Worm (Caenorhabditis elegans) whole organism, L4/young adult: ENCODE measurements around the gene C14C10.10.

Experiments used
- W03F9.2 ChIP-seq: fragments of 150-350 bp; optimal IDR thresholded peaks from 2 replicates; lab custom pipeline; 2014; ENCODE audit warnings: missing biosample characterization, missing genetic modification characterization
- dao-5 ChIP-seq: sonication (generic microtip); optimal IDR thresholded peaks from 2 replicates; lab custom pipeline; 2016; ENCODE audit warnings: missing genotype, missing genetic modification characterization, moderate library complexity, missing compliant biosample characterization
- him-1 ChIP-seq: sonication (generic microtip); optimal IDR thresholded peaks from 2 replicates; lab custom pipeline; 2016; ENCODE audit warnings: missing genotype, missing genetic modification reagents, missing genetic modification characterization, missing compliant biosample characterization

C14C10.10 gene

DNA sequence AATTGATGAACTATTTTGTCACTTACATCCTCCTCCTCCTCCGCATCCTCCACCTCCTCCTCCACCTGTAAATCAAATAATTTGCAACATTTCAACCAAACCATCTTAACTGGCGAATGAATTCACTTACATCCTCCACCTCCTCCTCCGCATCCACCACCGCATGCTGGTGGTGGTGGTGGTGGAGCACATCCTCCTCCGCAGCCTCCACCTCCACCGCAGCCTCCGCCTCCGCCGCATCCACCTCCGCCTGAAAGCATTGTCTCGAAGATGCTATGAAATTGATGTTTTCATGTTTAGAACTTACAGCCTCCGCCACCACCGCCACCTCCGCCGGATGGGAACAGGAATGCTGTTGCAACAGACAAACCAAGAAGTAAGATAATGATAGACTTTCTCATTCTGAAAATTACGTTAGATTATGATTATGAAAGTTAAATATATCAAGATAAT, 22.4 kb downstream of the C14C10.10 start, which contains the start of gene grl-23:
Gene grl-23 (minus strand): TSS at position 403 of the 453 bp plus-strand sequence.
- TF ChIP-seq W03F9.2 (tag; lab: Kevin White, UChicago) (no peak), dao-5 (tag; lab: Kevin White, UChicago) (no peak), him-1 (no peak)

DNA sequence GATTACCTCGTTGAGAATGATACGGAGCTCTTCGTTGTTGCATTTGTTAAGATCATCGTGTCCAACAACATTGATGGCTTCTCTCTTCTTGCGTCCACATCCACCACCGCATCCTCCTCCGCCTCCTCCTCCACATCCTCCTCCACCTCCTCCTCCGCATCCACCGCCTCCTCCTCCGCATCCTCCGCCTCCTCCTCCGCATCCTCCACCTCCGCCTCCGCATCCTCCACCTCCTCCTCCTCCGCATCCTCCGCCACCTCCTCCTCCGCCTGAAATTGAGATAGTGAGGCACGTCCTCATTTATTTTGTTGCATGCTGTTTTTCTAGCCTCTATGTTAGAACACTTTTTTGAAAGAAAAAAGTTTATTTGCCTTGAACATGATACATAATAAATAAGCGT, 23.1 kb downstream of the C14C10.10 start:
- TF ChIP-seq him-1, result no peak
- no peak for TF ChIP-seq dao-5 (tag; lab: Kevin White, UChicago)
- TF ChIP-seq W03F9.2 (tag; lab: Kevin White, UChicago), result no peak

DNA sequence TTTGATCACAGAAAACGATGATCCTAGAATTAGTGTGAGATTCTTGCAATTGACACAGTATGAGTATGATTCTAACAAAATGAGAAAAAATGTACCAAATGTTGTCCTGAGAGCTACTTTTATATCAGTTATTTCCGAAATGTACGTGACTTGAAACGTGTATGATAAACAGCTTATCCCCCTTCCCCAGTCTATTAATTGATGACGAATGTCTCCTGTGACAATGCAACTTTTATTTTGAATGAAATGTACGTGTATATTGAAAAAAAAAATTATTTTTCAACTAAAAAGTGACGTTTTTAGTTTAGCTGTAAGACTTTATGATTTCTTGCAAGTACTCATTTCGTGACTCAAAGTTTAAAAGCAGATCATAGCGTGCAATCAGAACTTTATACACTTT, 28.7 kb downstream of the C14C10.10 start:
- TF ChIP-seq dao-5 (tag; lab: Kevin White, UChicago) (no peak), him-1 (no peak), W03F9.2 (tag; lab: Kevin White, UChicago) (no peak)

DNA sequence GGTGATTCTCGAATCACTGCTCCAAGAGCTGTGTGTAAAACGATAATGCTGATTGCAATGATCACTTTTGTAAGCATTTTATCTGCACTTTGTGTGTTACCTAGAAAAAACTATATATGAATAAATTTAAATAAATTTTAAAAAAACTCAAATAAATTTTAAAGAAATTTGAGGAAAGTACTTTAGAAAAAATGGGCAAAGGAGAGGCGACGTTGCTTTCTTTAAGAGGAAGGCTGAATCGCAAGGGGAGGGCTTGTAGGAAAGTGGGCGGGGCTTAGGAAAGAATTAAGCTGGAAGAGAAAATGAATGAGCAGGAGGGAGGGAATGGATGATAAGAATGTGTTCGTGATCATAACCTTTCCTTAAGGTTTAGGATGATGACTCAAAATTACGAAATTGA, 31.1 kb downstream of the C14C10.10 start, which contains the start of gene E02A10.4:
Gene E02A10.4 (minus strand): TSS at position 101 of the 400 bp plus-strand sequence.
- no peak for TF ChIP-seq him-1

DNA sequence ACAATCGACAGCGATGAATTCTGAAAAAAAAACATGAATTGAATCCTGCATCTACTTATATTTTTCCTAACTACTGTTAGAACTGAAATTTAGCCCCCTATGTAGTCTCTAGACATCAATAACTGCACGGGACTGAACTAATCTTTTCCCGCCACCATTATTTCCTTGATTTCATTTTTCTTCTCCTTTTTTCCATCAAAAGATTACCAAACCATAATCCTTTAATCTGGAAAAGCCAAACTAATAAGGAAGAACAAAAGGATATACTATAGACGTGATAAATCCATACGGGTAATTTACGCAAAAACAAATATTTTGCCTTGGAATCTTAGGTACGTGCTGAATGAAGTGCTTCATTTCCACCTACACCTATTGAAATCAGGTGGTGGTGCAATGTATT, 31.6 kb downstream of the C14C10.10 start:
- TF ChIP-seq W03F9.2 (tag; lab: Kevin White, UChicago) (no peak), him-1 (no peak), dao-5 (tag; lab: Kevin White, UChicago) (no peak)

DNA sequence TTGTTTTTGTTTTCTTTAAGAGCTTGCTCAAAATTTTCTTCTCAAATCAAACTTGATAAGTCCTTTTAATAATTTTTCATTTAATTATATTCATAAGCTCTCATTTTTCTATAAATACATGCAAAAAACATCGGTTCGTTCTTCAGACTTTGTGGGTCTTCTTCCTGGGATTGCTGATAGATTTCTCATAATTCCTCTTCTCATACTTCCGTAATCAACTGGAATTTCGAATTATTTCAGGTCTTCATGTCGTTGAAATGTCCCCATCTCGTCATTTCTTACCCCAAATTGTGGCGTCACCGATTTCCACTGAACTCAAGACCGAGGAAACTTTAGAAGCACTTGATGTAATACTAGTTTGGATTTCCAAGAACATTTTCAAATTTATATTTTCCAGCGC, 34.0 kb downstream of the C14C10.10 start:
- TF ChIP-seq W03F9.2 (tag; lab: Kevin White, UChicago) (no peak), dao-5 (tag; lab: Kevin White, UChicago) (no peak), him-1 (no peak)

DNA sequence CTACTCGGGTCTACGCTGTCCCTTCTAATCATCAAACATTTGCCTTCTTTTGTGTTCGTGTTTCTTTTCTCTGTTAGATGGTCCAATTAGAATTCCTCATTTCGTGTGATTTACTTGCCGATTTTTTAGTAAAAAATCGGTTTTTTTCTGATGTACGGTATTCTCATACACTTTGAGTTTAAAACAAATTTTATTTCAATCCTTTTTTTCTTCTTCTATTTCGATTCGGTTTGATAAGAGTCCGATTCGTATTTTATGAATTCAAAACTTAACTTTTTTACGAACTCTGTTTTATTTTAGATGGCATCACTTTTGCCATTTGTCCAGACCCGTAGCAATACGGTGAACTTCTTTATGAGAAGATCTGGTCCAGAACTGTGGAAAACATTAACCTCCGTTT, 35.7 kb downstream of the C14C10.10 start, which contains the start of gene mrps-5:
Gene mrps-5 (plus strand): TSS at position 301 of the 400 bp plus-strand sequence.
- no peak for TF ChIP-seq him-1
- TF ChIP-seq W03F9.2 (tag; lab: Kevin White, UChicago), result no peak
- no peak for TF ChIP-seq dao-5 (tag; lab: Kevin White, UChicago)

DNA sequence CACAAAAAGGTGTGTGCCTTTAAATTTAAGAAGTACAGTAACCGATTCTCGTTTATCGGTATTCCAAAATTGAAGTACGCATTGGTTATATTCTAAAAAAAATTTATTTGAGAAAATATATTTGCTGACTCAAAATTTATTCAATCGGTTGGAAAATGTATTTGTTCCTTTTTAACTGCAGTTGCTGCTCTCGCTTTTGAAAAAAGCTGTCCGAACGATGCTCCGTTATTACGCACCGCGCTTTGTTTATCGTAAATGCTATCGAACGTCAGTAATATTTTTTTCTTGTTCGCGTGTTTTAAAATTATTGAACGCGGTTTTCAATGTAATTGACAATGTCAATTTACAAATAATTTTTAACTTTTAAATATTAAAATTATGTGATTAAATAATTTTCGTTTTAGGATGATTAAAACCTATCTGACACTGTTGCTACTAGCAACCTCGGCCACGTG, 38.6 kb downstream of the C14C10.10 start, which contains the start of gene sel-1:
Gene sel-1 (plus strand): TSS at position 405 of the 455 bp plus-strand sequence.
- TF ChIP-seq W03F9.2 (tag; lab: Kevin White, UChicago), result no peak
- TF ChIP-seq him-1, result no peak
- no peak for TF ChIP-seq dao-5 (tag; lab: Kevin White, UChicago)

DNA sequence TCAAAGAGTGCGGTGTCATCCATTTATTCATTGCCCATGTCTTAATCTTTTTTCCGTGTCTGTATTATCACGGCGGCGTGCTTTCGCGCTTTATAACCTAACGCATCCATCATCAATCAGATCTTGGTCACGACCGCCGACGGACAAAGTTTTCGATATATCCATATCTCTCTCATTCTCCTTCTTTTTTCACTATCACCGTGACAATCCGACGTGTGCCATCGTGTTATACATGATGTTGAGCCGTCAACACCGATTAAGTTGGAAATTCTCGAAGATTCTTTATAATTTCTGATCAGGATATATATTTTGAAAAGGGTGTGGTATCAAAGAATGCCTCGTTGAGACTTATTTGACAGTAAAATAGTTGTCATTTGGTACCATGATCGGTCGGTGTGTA, 42.0 kb downstream of the C14C10.10 start:
- TF ChIP-seq him-1 (no peak), W03F9.2 (tag; lab: Kevin White, UChicago) (no peak), dao-5 (tag; lab: Kevin White, UChicago) (no peak)

DNA sequence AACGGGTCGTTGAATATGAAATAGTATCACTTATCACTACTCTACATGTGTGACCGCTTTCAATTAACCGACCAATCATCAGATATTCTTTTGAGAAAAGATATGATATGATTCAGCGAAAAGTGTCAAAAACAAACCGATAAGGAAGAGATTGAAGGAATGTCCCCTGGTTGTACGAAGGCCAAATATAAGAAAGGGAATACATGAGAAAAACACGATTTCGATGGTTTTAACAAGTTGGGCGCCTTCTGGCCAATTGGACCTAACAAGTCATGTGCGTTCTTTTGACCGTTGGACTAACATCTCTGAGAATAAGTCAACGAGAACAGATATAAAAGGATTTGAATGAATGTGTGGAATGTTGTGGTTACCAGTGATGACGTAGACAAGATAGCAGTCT, 43.1 kb downstream of the C14C10.10 start:
- no peak for TF ChIP-seq him-1
- TF ChIP-seq dao-5 (tag; lab: Kevin White, UChicago), result no peak
- no peak for TF ChIP-seq W03F9.2 (tag; lab: Kevin White, UChicago)

DNA sequence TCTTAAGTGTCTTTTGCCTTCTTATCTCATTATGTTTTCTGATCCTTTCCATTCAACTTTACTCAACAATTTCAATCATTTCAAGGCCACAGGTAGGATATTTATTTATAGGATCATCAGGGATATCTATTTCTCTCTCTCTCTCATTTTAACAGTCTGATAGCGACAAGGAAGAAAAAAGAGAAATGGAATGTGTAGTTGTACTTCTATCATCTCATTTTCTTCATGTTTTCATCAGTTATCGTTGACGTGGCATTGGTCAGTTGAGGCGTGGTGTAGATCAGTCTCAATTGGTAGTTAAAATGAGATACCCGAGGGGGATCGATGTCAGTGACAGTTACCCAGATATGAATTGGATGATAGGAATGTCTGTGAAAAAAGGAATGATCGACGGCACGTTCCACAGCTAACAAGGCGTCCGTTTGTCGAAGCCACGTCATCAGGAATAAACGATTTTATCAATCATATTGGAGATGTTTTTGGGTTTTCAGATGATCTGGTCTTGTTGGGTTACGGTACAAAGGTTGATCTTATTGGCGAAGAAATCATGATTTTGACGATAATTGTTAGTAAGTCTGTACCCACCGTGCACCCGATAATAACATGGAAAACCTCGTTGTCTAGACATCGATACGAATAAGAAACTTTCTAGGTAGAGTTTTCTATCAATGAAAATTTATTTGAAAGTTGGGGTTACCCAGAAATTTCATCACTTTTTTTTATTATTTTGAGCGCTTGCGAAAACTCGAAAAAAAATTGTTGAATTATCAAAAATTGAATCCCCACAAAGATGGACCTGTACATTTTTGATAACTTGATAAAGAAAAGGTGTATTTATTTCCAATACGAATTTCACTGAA, 44.5 kb downstream of the C14C10.10 start:
- TF ChIP-seq him-1 (no peak), W03F9.2 (tag; lab: Kevin White, UChicago) (no peak), dao-5 (tag; lab: Kevin White, UChicago) (no peak)

DNA sequence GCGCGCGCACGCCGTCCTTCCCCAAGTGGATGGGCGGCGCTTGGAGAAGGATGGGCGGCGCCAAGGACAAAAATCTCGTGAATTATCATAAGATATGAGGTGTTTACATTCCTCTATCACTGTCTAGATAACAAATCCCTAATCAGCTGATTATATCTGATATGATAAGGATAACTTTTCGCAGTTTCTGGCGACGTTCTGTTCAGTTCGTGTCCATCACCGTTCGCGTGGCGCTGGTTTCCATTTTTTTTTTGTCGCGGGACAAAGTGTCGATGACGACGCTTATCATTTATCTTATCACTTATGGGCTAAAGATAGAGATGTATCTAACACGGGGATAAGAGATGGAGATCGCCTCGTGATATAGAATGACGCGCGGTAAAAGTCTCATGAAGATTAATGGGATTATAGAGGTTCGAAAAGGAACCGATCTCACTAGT, 45.6 kb downstream of the C14C10.10 start:
- TF ChIP-seq dao-5 (tag; lab: Kevin White, UChicago), result no peak
- no peak for TF ChIP-seq W03F9.2 (tag; lab: Kevin White, UChicago)
- TF ChIP-seq him-1, result no peak

DNA sequence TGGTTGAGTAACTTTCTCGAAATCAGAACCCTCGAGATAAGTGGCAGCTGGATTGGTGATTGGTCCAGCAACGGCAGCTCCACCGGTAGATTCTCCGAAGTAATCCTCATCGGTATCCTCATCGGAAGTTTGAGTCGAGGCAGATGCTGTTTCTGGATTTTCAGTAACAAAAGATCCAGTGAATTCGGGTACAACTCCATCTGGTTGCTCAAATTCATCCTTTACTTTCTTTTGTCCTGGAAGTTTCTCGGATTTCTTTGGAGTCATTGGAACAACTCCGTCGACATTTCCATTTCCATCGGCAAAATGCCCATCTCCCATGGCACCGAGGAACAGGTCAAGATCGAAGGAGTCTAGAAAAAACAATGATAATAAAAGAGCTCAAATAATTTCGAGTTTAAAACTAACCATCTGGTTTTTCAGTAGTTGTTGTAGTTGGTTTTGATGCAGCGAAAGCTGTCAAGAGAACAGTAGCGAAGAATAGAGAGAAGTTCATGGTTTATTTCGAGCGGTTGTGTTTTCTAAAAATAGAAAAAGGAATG, 46.2 kb downstream of the C14C10.10 start, which contains the start of gene F45D3.4:
Gene F45D3.4 (minus strand): TSS at position 521 of the 542 bp plus-strand sequence.
- TF ChIP-seq W03F9.2 (tag; lab: Kevin White, UChicago), result no peak
- no peak for TF ChIP-seq him-1
- no peak for TF ChIP-seq dao-5 (tag; lab: Kevin White, UChicago)
